Fruit fly (Drosophila melanogaster): ENCODE measurements around the gene CG3223.

dm6 chr3R:7972179-7972578 lies 37.0 kb upstream of the CG3223 start:
- TF ChIP-seq CTCF (optimal IDR thresholded peaks at IDR 0.05) (no peak), CG8478 (optimal IDR thresholded peaks at IDR 0.05) (no peak)

All from S2 (cell line).